Fruit fly (Drosophila melanogaster): ENCODE results near the gene RpS13.

DNA sequence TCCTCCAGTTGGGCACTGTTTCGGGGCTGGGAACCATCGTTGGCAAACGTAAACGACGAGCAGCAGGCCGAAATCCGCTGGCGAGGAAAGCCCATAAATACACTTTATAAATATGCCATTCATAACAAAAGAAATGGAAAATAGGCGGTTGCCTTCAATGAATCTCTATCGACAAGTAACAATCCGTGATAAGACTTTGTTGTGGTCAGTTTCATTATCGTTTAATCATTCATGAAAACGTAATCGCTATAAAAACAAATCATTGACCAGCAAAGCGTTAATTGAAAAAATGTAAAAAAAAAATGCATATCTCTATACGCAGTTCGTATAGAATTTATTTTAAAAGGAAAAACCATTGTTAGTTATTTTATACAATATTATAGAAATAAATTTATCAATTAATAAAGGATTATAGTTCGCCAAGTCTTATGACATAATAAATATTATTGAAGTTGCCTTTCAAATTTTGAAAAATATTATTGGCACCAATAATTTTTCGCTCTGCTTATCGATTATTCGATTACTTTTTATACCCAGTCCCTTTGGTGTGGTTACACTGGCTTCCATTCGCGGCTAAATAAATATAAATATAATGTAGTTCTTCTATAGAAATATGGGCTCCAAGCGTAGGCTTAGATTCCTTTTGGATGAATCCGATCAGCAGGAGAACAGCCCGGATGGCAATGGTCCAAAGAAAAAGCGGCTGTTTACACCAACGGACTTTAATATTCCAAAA is 35.6 kb upstream of the RpS13 start, which contains the start of gene CG31898:
- TF ChIP-seq EcR (GFP tag; optimal IDR thresholded peaks at IDR 0.05) (no peak), psq (optimal IDR thresholded peaks at IDR 0.05) (no peak), usp (GFP tag; optimal IDR thresholded peaks at IDR 0.05) (no peak), CG8478 (optimal IDR thresholded peaks at IDR 0.05) (no peak)
